Fruit fly (Drosophila melanogaster) whole organism, embryonic: Measurements from ENCODE around the gene kraken.

ENCODE experiments used
- Adf1 ChIP-seq: fragments of 200-800 bp; sonication (Bioruptor generic); IDR thresholded peaks from 2 replicates; pipeline ENCODE4 v1.3.6; 2022; ENCODE audit warnings: missing biosample characterization, missing genetic modification characterization
- BEAF-32 ChIP-seq: fragments of 200-800 bp; sonication (Bioruptor generic); optimal IDR thresholded peaks from 3 replicates; lab custom pipeline; 2017; ENCODE audit warnings: missing biosample characterization, missing genetic modification characterization, mild to moderate bottlenecking, moderate library complexity, missing genetic modification reagents
- CG11093 ChIP-seq: fragments of 200-800 bp; sonication (Bioruptor generic); IDR thresholded peaks from 3 replicates; pipeline ENCODE4 v1.3.6; 2022; ENCODE audit warnings: missing biosample characterization, missing genetic modification characterization
- CG16813 ChIP-seq: fragments of 200-800 bp; sonication (Bioruptor generic); IDR thresholded peaks from 3 replicates; pipeline ENCODE4 v1.3.6; 2022; ENCODE audit warnings: missing biosample characterization, missing genetic modification characterization; ENCODE audit not compliant: partially characterized antibody
- CG17361 ChIP-seq: fragments of 200-800 bp; sonication (Bioruptor generic); IDR thresholded peaks from 3 replicates; pipeline ENCODE4 v1.3.6; 2022; ENCODE audit warnings: missing biosample characterization, missing genetic modification characterization
- CG17612 ChIP-seq: fragments of 200-800 bp; sonication (Bioruptor generic); IDR thresholded peaks from 2 replicates; pipeline ENCODE4 v1.3.6; 2022; ENCODE audit warnings: missing biosample characterization, missing genetic modification characterization
- CG18476 ChIP-seq: fragments of 200-800 bp; sonication (Bioruptor generic); optimal IDR thresholded peaks from 2 replicates; lab custom pipeline; 2016; ENCODE audit warnings: missing biosample characterization, mild to moderate bottlenecking, missing genetic modification characterization
- CG4730 ChIP-seq: fragments of 200-800 bp; sonication (Bioruptor generic); IDR thresholded peaks from 2 replicates; pipeline ENCODE4 v1.3.6; 2022; ENCODE audit warnings: missing biosample characterization, missing genetic modification characterization
- CG6272 ChIP-seq: fragments of 200-800 bp; sonication (Bioruptor generic); IDR thresholded peaks from 2 replicates; pipeline ENCODE4 v1.3.6; 2022; ENCODE audit warnings: missing biosample characterization, missing genetic modification characterization
- CG7271 ChIP-seq: fragments of 200-800 bp; sonication (Bioruptor generic); optimal IDR thresholded peaks from 2 replicates; lab custom pipeline; 2018; ENCODE audit warnings: missing biosample characterization, mild to moderate bottlenecking, missing genetic modification characterization, moderate library complexity
- CG7786 ChIP-seq: fragments of 200-800 bp; sonication (Bioruptor generic); optimal IDR thresholded peaks from 2 replicates; lab custom pipeline; 2016; ENCODE audit warnings: missing biosample characterization, missing genetic modification characterization
- CG8089 ChIP-seq: fragments of 200-800 bp; sonication (Bioruptor generic); optimal IDR thresholded peaks from 3 replicates; lab custom pipeline; 2016; ENCODE audit warnings: missing biosample characterization, missing genetic modification characterization
- CG9727 ChIP-seq: fragments of 200-800 bp; sonication (Bioruptor generic); optimal IDR thresholded peaks from 3 replicates; lab custom pipeline; 2017; ENCODE audit warnings: missing biosample characterization, mild to moderate bottlenecking, missing genetic modification characterization
- Camta ChIP-seq: fragments of 200-800 bp; sonication (Bioruptor generic); optimal IDR thresholded peaks from 2 replicates; lab custom pipeline; 2016; ENCODE audit warnings: missing biosample characterization, missing genetic modification characterization
- CrebB ChIP-seq: fragments of 200-800 bp; sonication (Bioruptor generic); optimal IDR thresholded peaks from 3 replicates; lab custom pipeline; 2018; ENCODE audit warnings: missing biosample characterization, mild to moderate bottlenecking, missing genetic modification characterization
- Dad ChIP-seq: fragments of 200-800 bp; sonication (Bioruptor generic); optimal IDR thresholded peaks from 3 replicates; lab custom pipeline; 2016; ENCODE audit warnings: missing biosample characterization, missing genetic modification characterization
- Dbx ChIP-seq: fragments of 200-800 bp; sonication (Bioruptor generic); IDR thresholded peaks from 3 replicates; pipeline ENCODE4 v1.3.6; 2022; ENCODE audit warnings: missing biosample characterization, missing genetic modification characterization
- Dll ChIP-seq: fragments of 200-800 bp; sonication (Bioruptor generic); IDR thresholded peaks from 4 replicates; pipeline ENCODE4 v1.3.6; 2022; ENCODE audit warnings: missing biosample characterization, missing genetic modification characterization; ENCODE audit not compliant: partially characterized antibody
- E2f2 ChIP-seq: fragments of 200-800 bp; sonication (Bioruptor generic); IDR thresholded peaks from 2 replicates; pipeline ENCODE4 v1.3.6; 2022; ENCODE audit warnings: missing biosample characterization, missing genetic modification characterization
- Hr78 ChIP-seq, 2 experiments: fragments of 200-800 bp in 1 of 2; fragments of >200 bp in 1 of 2; sonication (Bioruptor generic) in 1 of 2; optimal IDR thresholded peaks; 2 replicates each; lab custom pipeline; 2017 to 2019; ENCODE audit warnings: missing biosample characterization in 2 of 2, missing genetic modification characterization in 2 of 2, mild to moderate bottlenecking in 1 of 2, moderate library complexity in 1 of 2
- Lhr ChIP-seq: fragments of 200-800 bp; sonication (Bioruptor generic); optimal IDR thresholded peaks from 3 replicates; lab custom pipeline; 2017; ENCODE audit warnings: mild to moderate bottlenecking, missing biosample characterization, missing genetic modification reagents, missing genetic modification characterization
- MTF-1 ChIP-seq: fragments of 200-800 bp; sonication (Bioruptor generic); optimal IDR thresholded peaks from 2 replicates; lab custom pipeline; 2018; ENCODE audit warnings: missing biosample characterization, mild to moderate bottlenecking, missing genetic modification characterization, borderline replicate concordance
- Poxn ChIP-seq: fragments of 200-800 bp; sonication (Bioruptor generic); IDR thresholded peaks from 2 replicates; pipeline ENCODE4 v1.3.6; 2022; ENCODE audit warnings: missing biosample characterization, missing genetic modification characterization
- Rx ChIP-seq: fragments of 200-800 bp; sonication (Bioruptor generic); IDR thresholded peaks from 2 replicates; pipeline ENCODE4 v1.3.6; 2022; ENCODE audit warnings: missing biosample characterization, missing genetic modification characterization
- Sox100B ChIP-seq: fragments of 200-800 bp; sonication (Bioruptor generic); optimal IDR thresholded peaks from 3 replicates; lab custom pipeline; 2018; ENCODE audit warnings: missing biosample characterization, mild to moderate bottlenecking, missing genetic modification characterization
- br ChIP-seq: fragments of >200 bp; optimal IDR thresholded peaks from 2 replicates; lab custom pipeline; 2017
- chm ChIP-seq: fragments of 200-800 bp; sonication (Bioruptor generic); IDR thresholded peaks from 2 replicates; pipeline ENCODE4 v1.3.6; 2022; ENCODE audit warnings: missing biosample characterization, missing genetic modification characterization
- disco-r ChIP-seq: fragments of 200-800 bp; sonication (Bioruptor generic); optimal IDR thresholded peaks from 2 replicates; lab custom pipeline; 2016; ENCODE audit warnings: missing biosample characterization, missing genetic modification characterization
- esg ChIP-seq: fragments of 200-800 bp; sonication (Bioruptor generic); conservative IDR thresholded peaks from 2 replicates; pipeline ENCODE4 v1.3.6; 2022; ENCODE audit warnings: missing biosample characterization, missing genetic modification characterization
- ftz-f1 ChIP-seq: fragments of 200-800 bp; sonication (Bioruptor generic); optimal IDR thresholded peaks from 2 replicates; lab custom pipeline; 2016; ENCODE audit warnings: missing biosample characterization, missing genetic modification characterization
- grau ChIP-seq: fragments of 200-800 bp; optimal IDR thresholded peaks from 3 replicates; lab custom pipeline; 2019; ENCODE audit warnings: missing biosample characterization, mild to moderate bottlenecking, missing genetic modification characterization, moderate library complexity
- gsb ChIP-seq: fragments of 200-800 bp; sonication (Bioruptor generic); IDR thresholded peaks from 2 replicates; pipeline ENCODE4 v1.3.6; 2022; ENCODE audit warnings: missing biosample characterization, missing genetic modification characterization
- gt ChIP-seq: fragments of 200-800 bp; sonication (Bioruptor generic); IDR thresholded peaks from 2 replicates; pipeline ENCODE4 v1.3.6; 2022; ENCODE audit warnings: missing biosample characterization, missing genetic modification characterization
- hb ChIP-seq: fragments of 200-800 bp; sonication (Bioruptor generic); IDR thresholded peaks from 3 replicates; pipeline ENCODE4 v1.3.6; 2022; ENCODE audit warnings: missing biosample characterization, missing genetic modification characterization; ENCODE audit not compliant: partially characterized antibody
- jing ChIP-seq: fragments of 200-800 bp; sonication (Bioruptor generic); optimal IDR thresholded peaks from 2 replicates; lab custom pipeline; 2018; ENCODE audit warnings: missing biosample characterization, mild to moderate bottlenecking, missing genetic modification characterization
- kni ChIP-seq: fragments of 200-800 bp; sonication (Bioruptor generic); optimal IDR thresholded peaks from 3 replicates; lab custom pipeline; 2017; ENCODE audit warnings: mild to moderate bottlenecking, missing biosample characterization, missing genetic modification reagents, missing genetic modification characterization
- nmo ChIP-seq: fragments of 200-800 bp; sonication (Bioruptor generic); optimal IDR thresholded peaks from 2 replicates; lab custom pipeline; 2018; ENCODE audit warnings: missing biosample characterization, mild to moderate bottlenecking, missing genetic modification characterization, moderate library complexity
- pb ChIP-seq: fragments of 200-800 bp; sonication (Bioruptor generic); optimal IDR thresholded peaks from 3 replicates; lab custom pipeline; 2016; ENCODE audit warnings: missing biosample characterization, missing genetic modification characterization
- pros ChIP-seq: fragments of 200-800 bp; sonication (Bioruptor generic); optimal IDR thresholded peaks from 3 replicates; lab custom pipeline; 2019; ENCODE audit warnings: missing biosample characterization, mild to moderate bottlenecking, missing genetic modification characterization, moderate library complexity
- run ChIP-seq: fragments of 200-800 bp; sonication (Bioruptor generic); optimal IDR thresholded peaks from 3 replicates; lab custom pipeline; 2018; ENCODE audit warnings: missing biosample characterization, mild to moderate bottlenecking, missing genetic modification characterization
- sc ChIP-seq, 3 experiments: fragments of >200 bp in 2 of 3; fragments of 200-800 bp in 1 of 3; sonication (Bioruptor generic) in 1 of 3; optimal IDR thresholded peaks; 2 replicates in 2 of 3; 3 replicates in 1 of 3; lab custom pipeline; 2017; ENCODE audit warnings: mild to moderate bottlenecking in 1 of 3, missing biosample characterization in 1 of 3, missing genetic modification characterization in 1 of 3, missing genetic modification reagents in 1 of 3
- sd ChIP-seq: fragments of 200-800 bp; sonication (Bioruptor generic); optimal IDR thresholded peaks from 3 replicates; lab custom pipeline; 2018; ENCODE audit warnings: missing biosample characterization, mild to moderate bottlenecking, missing genetic modification characterization, moderate library complexity
- sens-2 ChIP-seq: fragments of 200-800 bp; sonication (Bioruptor generic); IDR thresholded peaks from 2 replicates; pipeline ENCODE4 v1.3.6; 2022; ENCODE audit warnings: missing biosample characterization, missing genetic modification characterization
- sim ChIP-seq: fragments of 200-800 bp; sonication (Bioruptor generic); IDR thresholded peaks from 2 replicates; pipeline ENCODE4 v1.3.6; 2022; ENCODE audit warnings: missing biosample characterization, missing genetic modification characterization
- sna ChIP-seq: fragments of 200-800 bp; sonication (Bioruptor generic); IDR thresholded peaks from 2 replicates; pipeline ENCODE4 v1.3.6; 2022; ENCODE audit warnings: missing biosample characterization, missing genetic modification characterization; ENCODE audit not compliant: partially characterized antibody
- trem ChIP-seq: fragments of 200-800 bp; optimal IDR thresholded peaks from 3 replicates; lab custom pipeline; 2019; ENCODE audit warnings: missing biosample characterization, mild to moderate bottlenecking, missing genetic modification characterization, moderate library complexity
- vfl ChIP-seq: fragments of 200-800 bp; sonication (Bioruptor generic); optimal IDR thresholded peaks from 2 replicates; lab custom pipeline; 2016; ENCODE audit warnings: missing biosample characterization, missing genetic modification characterization
- zen ChIP-seq: fragments of 200-800 bp; sonication (Bioruptor generic); optimal IDR thresholded peaks from 3 replicates; lab custom pipeline; 2018; ENCODE audit warnings: missing biosample characterization, mild to moderate bottlenecking, missing genetic modification characterization, moderate library complexity
- zfh2 ChIP-seq: fragments of 200-800 bp; sonication (Bioruptor generic); optimal IDR thresholded peaks from 2 replicates; lab custom pipeline; 2016; ENCODE audit warnings: missing biosample characterization, missing genetic modification characterization

The kraken gene

dm6 chr2L:845341-846004 lies 7.1 kb upstream of the kraken start (continued):
- TF ChIP-seq Dll (GFP tag; lab: Robert Waterston, UW) (no peak), Dbx (GFP tag; lab: Robert Waterston, UW) (peak; percentile 92), CG9727 (GFP tag; lab: Kevin White, UChicago) (peak; percentile 66), sim (GFP tag; lab: Robert Waterston, UW) (no peak; the same call in none of the 2 replicates), esg (GFP tag; lab: Robert Waterston, UW) (peak; percentile 82), BEAF-32 (GFP tag; lab: Kevin White, UChicago) (no peak), run (peak; percentile 54), sens-2 (GFP tag; lab: Robert Waterston, UW) (peak; percentile 87), CG4730 (GFP tag; lab: Robert Waterston, UW) (peak; percentile 85), Adf1 (peak; percentile 67), CG8089 (peak; percentile 83), sc (optimal IDR thresholded peaks at IDR 0.05; lab: Kevin White, UChicago) (no peak), sc (GFP tag; optimal IDR thresholded peaks at IDR 0.05; lab: Kevin White, UChicago) (peak; percentile 62), nmo (GFP tag; lab: Kevin White, UChicago) (peak; percentile 77), Sox100B (GFP tag; lab: Kevin White, UChicago) (peak; percentile 73), MTF-1 (GFP tag; lab: Kevin White, UChicago) (peak; percentile 76), Camta (peak; percentile 81), CG11093 (GFP tag; lab: Robert Waterston, UW) (peak; percentile 87; the same call in 2 of the 3 replicates), disco-r (GFP tag; lab: Kevin White, UChicago) (peak; percentile 73), pb (GFP tag; lab: Kevin White, UChicago) (peak; percentile 87), jing (GFP tag; lab: Kevin White, UChicago) (peak; percentile 66), E2f2 (GFP tag; lab: Robert Waterston, UW) (peak; percentile 69), pros (GFP tag; lab: Kevin White, UChicago) (no peak), hb (GFP tag; lab: Robert Waterston, UW) (no peak), zfh2 (GFP tag; lab: Kevin White, UChicago) (peak; percentile 85), CG17612 (GFP tag; lab: Robert Waterston, UW) (peak; percentile 82), chm (GFP tag; lab: Robert Waterston, UW) (peak; percentile 89), gsb (peak; percentile 82), gt (GFP tag; lab: Robert Waterston, UW) (peak; percentile 65; the same call in 1 of the 2 replicates), kni (GFP tag; lab: Kevin White, UChicago) (no peak), CG7786 (GFP tag; lab: Kevin White, UChicago) (peak; percentile 90), sd (peak; percentile 57), CG17361 (GFP tag; lab: Robert Waterston, UW) (peak; percentile 71; the same call in 2 of the 3 replicates), CG6272 (peak; percentile 80), Poxn (peak; percentile 64; the same call in 1 of the 2 replicates), trem (tag; lab: Kevin White, UChicago) (peak; percentile 40), CG18476 (peak; percentile 66), vfl (peak; percentile 54), CrebB (peak; percentile 82), sna (no peak), br (lab: Kevin White, UChicago) (no peak), CG16813 (no peak), Hr78 (GFP tag; optimal IDR thresholded peaks at IDR 0.05; lab: Kevin White, UChicago) (peak in 1 of 2 experiments; percentile 26), CG7271 (tag; lab: Kevin White, UChicago) (no peak), grau (tag; lab: Kevin White, UChicago) (peak; percentile 86), Dad (GFP tag; lab: Kevin White, UChicago) (peak; percentile 77), zen (tag; lab: Kevin White, UChicago) (peak; percentile 28), Lhr (peak; percentile 7), ftz-f1 (GFP tag; lab: Kevin White, UChicago) (peak; percentile 24), Rx (GFP tag; lab: Robert Waterston, UW) (peak; percentile 88)
